Fruit fly (Drosophila melanogaster): ENCODE results near the gene CG9132.

DNA sequence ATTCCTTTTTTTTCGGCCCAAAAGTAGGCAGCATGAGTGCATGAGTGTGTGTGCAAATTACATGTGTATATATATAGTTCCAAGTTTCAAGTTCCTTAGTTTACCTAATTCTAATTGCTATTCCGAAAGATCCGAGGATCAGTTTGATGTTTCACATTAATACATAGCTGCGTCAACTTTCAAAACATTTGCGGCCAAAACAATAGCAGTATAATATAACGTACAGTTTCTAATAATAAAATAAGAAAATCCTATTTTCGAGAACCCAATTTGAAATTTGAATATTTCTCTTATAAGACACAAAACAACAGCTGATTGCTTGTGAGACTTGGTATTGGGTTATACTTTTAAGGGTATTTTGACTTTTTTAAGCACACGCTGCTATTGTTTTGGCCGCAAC lies 38.5 kb upstream of the CG9132 start:
- TF ChIP-seq GATAd (GFP tag; optimal IDR thresholded peaks at IDR 0.05) (no peak), pan (optimal IDR thresholded peaks at IDR 0.05) (no peak), Rel (GFP tag; optimal IDR thresholded peaks at IDR 0.05) (no peak), Rel (tag; optimal IDR thresholded peaks at IDR 0.05) (no peak), h (GFP tag; optimal IDR thresholded peaks at IDR 0.05) (no peak), jim (GFP tag; optimal IDR thresholded peaks at IDR 0.05) (no peak), Sp1 (GFP tag; optimal IDR thresholded peaks at IDR 0.05) (no peak), br (GFP tag; optimal IDR thresholded peaks at IDR 0.05) (no peak), psq (GFP tag; optimal IDR thresholded peaks at IDR 0.05) (no peak)
